Fruit fly (Drosophila melanogaster): ENCODE measurements around the gene CG42654.

dm6 chr3L:19991120-19991519 is 36.8 kb upstream of the CG42654 start, which contains the start of gene fln:
- TF ChIP-seq CG7271 (tag; optimal IDR thresholded peaks at IDR 0.05): no peak
- TF ChIP-seq CG8388 (GFP tag; optimal IDR thresholded peaks at IDR 0.05): no peak
- no peak for TF ChIP-seq CG1233 (GFP tag; optimal IDR thresholded peaks at IDR 0.05)
- TF ChIP-seq bowl (GFP tag; IDR thresholded peaks at IDR 0.05): no peak
- TF ChIP-seq CG12071 (GFP tag; optimal IDR thresholded peaks at IDR 0.05): no peak
- TF ChIP-seq pum (GFP tag; optimal IDR thresholded peaks at IDR 0.05): no peak
- TF ChIP-seq Elba2 (GFP tag; optimal IDR thresholded peaks at IDR 0.05): no peak
- TF ChIP-seq CG10431 (GFP tag; optimal IDR thresholded peaks at IDR 0.05): no peak
- TF ChIP-seq Gsc (GFP tag; IDR thresholded peaks at IDR 0.05): no peak
- TF ChIP-seq CG18619 (GFP tag; optimal IDR thresholded peaks at IDR 0.05): no peak

Measured in whole organism, embryonic.